Fruit fly (Drosophila melanogaster) whole organism, embryonic: ENCODE results near the gene Ugt35D1.
A peak's percentile ranks its signal among the peaks of the same experiment; 100 is the strongest.

ENCODE experiments used
- ATbp ChIP-seq: fragments of 200-800 bp; sonication (Bioruptor generic); optimal IDR thresholded peaks from 2 replicates; lab custom pipeline; 2017; ENCODE audit warnings: missing biosample characterization, mild to moderate bottlenecking, missing genetic modification characterization, missing genetic modification reagents
- CG11247 ChIP-seq: fragments of 200-800 bp; sonication (Bioruptor generic); IDR thresholded peaks from 2 replicates; pipeline ENCODE4 v1.3.6; 2022; ENCODE audit warnings: missing biosample characterization, missing genetic modification characterization
- CG11695 ChIP-seq: fragments of 200-800 bp; sonication (Bioruptor generic); IDR thresholded peaks from 3 replicates; pipeline ENCODE4 v1.3.6; 2022; ENCODE audit warnings: missing biosample characterization, missing genetic modification characterization
- CG13296 ChIP-seq: fragments of 200-800 bp; sonication (Bioruptor generic); optimal IDR thresholded peaks from 3 replicates; lab custom pipeline; 2018; ENCODE audit warnings: missing biosample characterization, mild to moderate bottlenecking, missing genetic modification characterization
- CG13775 ChIP-seq: fragments of 200-800 bp; sonication (Bioruptor generic); optimal IDR thresholded peaks from 3 replicates; lab custom pipeline; 2017; ENCODE audit warnings: missing biosample characterization, mild to moderate bottlenecking, missing genetic modification characterization
- CG1529 ChIP-seq: fragments of 200-800 bp; sonication (Bioruptor generic); optimal IDR thresholded peaks from 3 replicates; lab custom pipeline; 2018; ENCODE audit warnings: missing biosample characterization, missing genetic modification characterization
- CG16815 ChIP-seq: fragments of 200-800 bp; sonication (Bioruptor generic); optimal IDR thresholded peaks from 3 replicates; lab custom pipeline; 2017; ENCODE audit warnings: missing biosample characterization, mild to moderate bottlenecking, missing genetic modification characterization
- CG17802 ChIP-seq: fragments of 200-800 bp; sonication (Bioruptor generic); optimal IDR thresholded peaks from 2 replicates; lab custom pipeline; 2018; ENCODE audit warnings: missing biosample characterization, mild to moderate bottlenecking, missing genetic modification characterization, moderate library complexity
- CG18011 ChIP-seq: fragments of 200-800 bp; sonication (Bioruptor generic); optimal IDR thresholded peaks from 2 replicates; lab custom pipeline; 2017; ENCODE audit warnings: missing biosample characterization, missing genetic modification characterization, mild to moderate bottlenecking, moderate library complexity, missing genotype
- CG32767 ChIP-seq: fragments of 200-800 bp; sonication (Bioruptor generic); IDR thresholded peaks from 2 replicates; pipeline ENCODE4 v1.3.6; 2022; ENCODE audit warnings: missing biosample characterization, missing genetic modification characterization
- CG34376 ChIP-seq: fragments of 200-800 bp; sonication (Bioruptor generic); optimal IDR thresholded peaks from 2 replicates; lab custom pipeline; 2018; ENCODE audit warnings: missing biosample characterization, mild to moderate bottlenecking, missing genetic modification characterization
- CG4617 ChIP-seq: fragments of 200-800 bp; sonication (Bioruptor generic); optimal IDR thresholded peaks from 3 replicates; lab custom pipeline; 2016; ENCODE audit warnings: missing biosample characterization, missing genetic modification characterization, borderline replicate concordance
- CG8089 ChIP-seq: fragments of 200-800 bp; sonication (Bioruptor generic); optimal IDR thresholded peaks from 3 replicates; lab custom pipeline; 2016; ENCODE audit warnings: missing biosample characterization, missing genetic modification characterization
- CG8359 ChIP-seq: fragments of 200-800 bp; sonication (Bioruptor generic); optimal IDR thresholded peaks from 2 replicates; lab custom pipeline; 2017; ENCODE audit warnings: missing biosample characterization, mild to moderate bottlenecking, missing genetic modification characterization, borderline replicate concordance
- CG9215 ChIP-seq: fragments of 200-800 bp; sonication (Bioruptor generic); IDR thresholded peaks from 2 replicates; pipeline ENCODE4 v1.3.6; 2022; ENCODE audit warnings: missing biosample characterization, missing genetic modification characterization
- CTCF ChIP-seq: fragments of 200-800 bp; sonication (Bioruptor generic); optimal IDR thresholded peaks from 2 replicates; lab custom pipeline; 2017; ENCODE audit warnings: missing biosample characterization, mild to moderate bottlenecking, missing genetic modification characterization, moderate library complexity
- Doc2 ChIP-seq: fragments of 200-800 bp; sonication (Bioruptor generic); IDR thresholded peaks from 2 replicates; pipeline ENCODE4 v1.3.6; 2022; ENCODE audit warnings: missing biosample characterization, missing genetic modification characterization
- GATAe ChIP-seq: fragments of 200-800 bp; sonication (Bioruptor generic); conservative IDR thresholded peaks from 2 replicates; pipeline ENCODE4 v1.3.6; 2022; ENCODE audit warnings: missing biosample characterization, missing genetic modification characterization
- Gug ChIP-seq: fragments of 200-800 bp; sonication (Bioruptor generic); IDR thresholded peaks from 4 replicates; pipeline ENCODE4 v1.3.6; 2022; ENCODE audit warnings: missing biosample characterization, missing genetic modification characterization
- HLH4C ChIP-seq: fragments of 200-800 bp; sonication (Bioruptor generic); IDR thresholded peaks from 3 replicates; pipeline ENCODE4 v1.3.6; 2022; ENCODE audit warnings: missing biosample characterization, missing genetic modification characterization; ENCODE audit not compliant: partially characterized antibody
- Hmx ChIP-seq: fragments of 200-800 bp; sonication (Bioruptor generic); optimal IDR thresholded peaks from 2 replicates; lab custom pipeline; 2016; ENCODE audit warnings: missing biosample characterization, missing genetic modification characterization
- Hr78 ChIP-seq, 2 experiments: fragments of 200-800 bp in 1 of 2; fragments of >200 bp in 1 of 2; sonication (Bioruptor generic) in 1 of 2; optimal IDR thresholded peaks; 2 replicates each; lab custom pipeline; 2017 to 2019; ENCODE audit warnings: missing biosample characterization in 2 of 2, missing genetic modification characterization in 2 of 2, mild to moderate bottlenecking in 1 of 2, moderate library complexity in 1 of 2
- MBD-R2 ChIP-seq: fragments of 200-800 bp; sonication (Bioruptor generic); IDR thresholded peaks from 2 replicates; pipeline ENCODE4 v1.3.6; 2022; ENCODE audit warnings: missing biosample characterization, missing genetic modification characterization
- Myb ChIP-seq: fragments of 200-800 bp; sonication (Bioruptor generic); optimal IDR thresholded peaks from 2 replicates; lab custom pipeline; 2016; ENCODE audit warnings: missing biosample characterization, missing genetic modification characterization
- Nf-YA ChIP-seq: fragments of 200-800 bp; sonication (Bioruptor generic); IDR thresholded peaks from 2 replicates; pipeline ENCODE4 v1.3.6; 2022; ENCODE audit warnings: missing biosample characterization, missing genetic modification characterization
- Poxn ChIP-seq: fragments of 200-800 bp; sonication (Bioruptor generic); IDR thresholded peaks from 2 replicates; pipeline ENCODE4 v1.3.6; 2022; ENCODE audit warnings: missing biosample characterization, missing genetic modification characterization
- Sox102F ChIP-seq: fragments of 200-800 bp; sonication (Bioruptor generic); optimal IDR thresholded peaks from 2 replicates; lab custom pipeline; 2018; ENCODE audit warnings: missing biosample characterization, mild to moderate bottlenecking, missing genetic modification characterization, moderate library complexity
- ara ChIP-seq: fragments of 200-800 bp; sonication (Bioruptor generic); IDR thresholded peaks from 2 replicates; pipeline ENCODE4 v1.3.6; 2022; ENCODE audit warnings: missing biosample characterization, missing genetic modification characterization
- chif ChIP-seq, 2 experiments: fragments of 200-800 bp; sonication (Bioruptor generic); optimal IDR thresholded peaks; 3 replicates each; lab custom pipeline; 2016; ENCODE audit warnings: missing biosample characterization in 2 of 2, missing genetic modification characterization in 2 of 2
- chn ChIP-seq: fragments of 200-800 bp; sonication (Bioruptor generic); optimal IDR thresholded peaks from 2 replicates; lab custom pipeline; 2016; ENCODE audit warnings: missing biosample characterization, missing genetic modification characterization
- croc ChIP-seq: fragments of 200-800 bp; sonication (Bioruptor generic); conservative IDR thresholded peaks from 3 replicates; pipeline ENCODE4 v1.3.6; 2022; ENCODE audit warnings: missing biosample characterization, missing genetic modification characterization
- dati ChIP-seq: fragments of 200-800 bp; sonication (Bioruptor generic); IDR thresholded peaks from 2 replicates; pipeline ENCODE4 v1.3.6; 2022; ENCODE audit warnings: missing biosample characterization, missing genetic modification characterization
- dysf ChIP-seq: fragments of 200-800 bp; sonication (Bioruptor generic); IDR thresholded peaks from 3 replicates; pipeline ENCODE4 v1.3.6; 2022; ENCODE audit warnings: missing biosample characterization, missing genetic modification characterization
- en ChIP-seq: fragments of 200-800 bp; sonication (Bioruptor generic); optimal IDR thresholded peaks from 2 replicates; lab custom pipeline; 2016; ENCODE audit warnings: missing biosample characterization, missing genetic modification characterization
- eyg ChIP-seq: fragments of 200-800 bp; sonication (Bioruptor generic); optimal IDR thresholded peaks from 3 replicates; lab custom pipeline; 2016; ENCODE audit warnings: missing biosample characterization, missing genetic modification characterization
- gce ChIP-seq: fragments of 200-800 bp; sonication (Bioruptor generic); IDR thresholded peaks from 3 replicates; pipeline ENCODE4 v1.3.6; 2022; ENCODE audit warnings: missing biosample characterization, missing genetic modification characterization
- gem ChIP-seq: fragments of 200-800 bp; sonication (Bioruptor generic); optimal IDR thresholded peaks from 2 replicates; lab custom pipeline; 2019; ENCODE audit warnings: missing biosample characterization, mild to moderate bottlenecking, missing genetic modification characterization, moderate library complexity
- grn ChIP-seq: fragments of 200-800 bp; sonication (Bioruptor generic); optimal IDR thresholded peaks from 3 replicates; lab custom pipeline; 2017; ENCODE audit warnings: missing biosample characterization, missing genetic modification characterization
- her ChIP-seq: fragments of 200-800 bp; sonication (Bioruptor generic); optimal IDR thresholded peaks from 2 replicates; lab custom pipeline; 2016; ENCODE audit warnings: missing biosample characterization, missing genetic modification characterization
- hth ChIP-seq: fragments of >200 bp; optimal IDR thresholded peaks from 2 replicates; lab custom pipeline; 2017; ENCODE audit warnings: inconsistent platforms
- ind ChIP-seq: fragments of 200-800 bp; sonication (Bioruptor generic); optimal IDR thresholded peaks from 3 replicates; lab custom pipeline; 2016; ENCODE audit warnings: missing biosample characterization, missing genetic modification characterization
- lab ChIP-seq: fragments of 200-800 bp; sonication (Bioruptor generic); optimal IDR thresholded peaks from 3 replicates; lab custom pipeline; 2017; ENCODE audit warnings: missing biosample characterization, missing genetic modification characterization, mild to moderate bottlenecking, moderate library complexity, missing genetic modification reagents
- onecut ChIP-seq: fragments of 200-800 bp; sonication (Bioruptor generic); IDR thresholded peaks from 2 replicates; pipeline ENCODE4 v1.3.6; 2022; ENCODE audit warnings: missing biosample characterization, missing genetic modification characterization
- prd ChIP-seq, 3 experiments: fragments of >200 bp in 2 of 3; fragments of 200-800 bp in 1 of 3; sonication (Bioruptor generic) in 1 of 3; optimal IDR thresholded peaks in 2 of 3; IDR thresholded peaks in 1 of 3; 2 replicates in 2 of 3; 3 replicates in 1 of 3; pipeline versions ENCODE4 v1.3.6 to Lab custom; 2017 to 2022; ENCODE audit warnings: missing biosample characterization in 1 of 3, missing genetic modification characterization in 1 of 3
- psq ChIP-seq: fragments of 200-800 bp; sonication (Bioruptor generic); optimal IDR thresholded peaks from 2 replicates; lab custom pipeline; 2017; ENCODE audit warnings: missing biosample characterization, missing genetic modification characterization
- sima ChIP-seq: fragments of 200-800 bp; sonication (Bioruptor generic); optimal IDR thresholded peaks from 2 replicates; lab custom pipeline; 2016; ENCODE audit warnings: missing biosample characterization, missing genetic modification characterization
- slou ChIP-seq: fragments of 200-800 bp; sonication (Bioruptor generic); optimal IDR thresholded peaks from 3 replicates; lab custom pipeline; 2016; ENCODE audit warnings: missing biosample characterization, missing genetic modification characterization
- tll ChIP-seq, 2 experiments: fragments of 200-800 bp in 1 of 2; fragments of >200 bp in 1 of 2; sonication (Bioruptor generic) in 1 of 2; optimal IDR thresholded peaks; 2 replicates each; lab custom pipeline; 2017 to 2019; ENCODE audit warnings: missing biosample characterization in 2 of 2, missing genetic modification characterization in 2 of 2, mild to moderate bottlenecking in 1 of 2, moderate library complexity in 1 of 2
- twi ChIP-seq: fragments of 200-800 bp; optimal IDR thresholded peaks from 2 replicates; lab custom pipeline; 2019; ENCODE audit warnings: missing biosample characterization, mild to moderate bottlenecking, missing genetic modification characterization, moderate library complexity
- vnd ChIP-seq: fragments of 200-800 bp; sonication (Bioruptor generic); IDR thresholded peaks from 3 replicates; pipeline ENCODE4 v1.3.6; 2022; ENCODE audit warnings: missing biosample characterization, missing genetic modification characterization; ENCODE audit not compliant: partially characterized antibody
- wor ChIP-seq: fragments of 200-800 bp; sonication (Bioruptor generic); IDR thresholded peaks from 2 replicates; pipeline ENCODE4 v1.3.6; 2022; ENCODE audit warnings: missing biosample characterization, missing genetic modification characterization

Ugt35D1 gene

DNA sequence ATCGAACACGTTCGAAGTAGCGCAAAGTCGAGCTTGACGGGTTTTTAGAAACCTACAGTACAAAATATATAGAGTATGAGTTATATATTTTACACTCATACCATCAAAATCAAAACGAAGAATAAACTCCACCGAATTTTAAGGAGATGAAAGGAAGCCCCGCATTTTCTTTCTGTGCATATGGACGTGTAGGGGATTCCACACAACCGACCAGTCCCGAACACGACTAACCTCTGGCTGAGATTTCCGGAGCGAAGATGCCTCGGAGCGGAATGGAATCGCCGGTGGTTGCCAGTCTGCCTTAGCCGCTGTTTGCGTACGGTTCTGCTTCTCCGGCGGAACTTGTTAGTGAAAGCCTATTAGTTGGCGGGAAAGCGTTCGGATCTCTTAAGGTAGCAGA is 11.0 kb downstream of the Ugt35D1 start (continued):
- TF ChIP-seq twi (tag; lab: Kevin White, UChicago) = peak; percentile 86
- peak; percentile 92 for TF ChIP-seq Hmx (GFP tag; lab: Kevin White, UChicago)
- no peak for TF ChIP-seq prd (optimal IDR thresholded peaks at IDR 0.05; lab: Kevin White, UChicago)
- TF ChIP-seq prd (GFP tag; IDR thresholded peaks at IDR 0.05; lab: Robert Waterston, UW) = peak; percentile 99
- TF ChIP-seq chn = peak; percentile 97
- peak; percentile 92 for TF ChIP-seq Doc2 (GFP tag; lab: Robert Waterston, UW)
- TF ChIP-seq Myb (GFP tag; lab: Kevin White, UChicago) = peak; percentile 92
- TF ChIP-seq sima (GFP tag; lab: Kevin White, UChicago) = peak; percentile 89
- TF ChIP-seq CG13775 = peak; percentile 95
- TF ChIP-seq vnd (GFP tag; lab: Robert Waterston, UW) = no peak
- TF ChIP-seq CG32767 (GFP tag; lab: Robert Waterston, UW) = peak; percentile 94
- peak; percentile 98 for TF ChIP-seq ara (GFP tag; lab: Robert Waterston, UW)
- TF ChIP-seq Poxn (GFP tag; lab: Robert Waterston, UW) = peak; percentile 94
- peak; percentile 99 for TF ChIP-seq Gug (GFP tag; lab: Robert Waterston, UW)
- TF ChIP-seq CG13296 = peak; percentile 94
- TF ChIP-seq Sox102F (GFP tag; lab: Kevin White, UChicago) = peak; percentile 97
- peak; percentile 89 for TF ChIP-seq CG18011 (GFP tag; lab: Kevin White, UChicago)
- peak; percentile 93 for TF ChIP-seq GATAe (GFP tag; lab: Robert Waterston, UW)
- peak; percentile 81 for TF ChIP-seq CG8359 (GFP tag; lab: Kevin White, UChicago)
- peak; percentile 98 for TF ChIP-seq croc (GFP tag; lab: Robert Waterston, UW)
- TF ChIP-seq en (GFP tag; lab: Kevin White, UChicago) = peak; percentile 96
- peak; percentile 93 for TF ChIP-seq gce (GFP tag; lab: Robert Waterston, UW)
- peak; percentile 91 for TF ChIP-seq dati (GFP tag; lab: Robert Waterston, UW)
- peak; percentile 89 for TF ChIP-seq onecut (GFP tag; lab: Robert Waterston, UW)
- TF ChIP-seq chif (GFP tag; optimal IDR thresholded peaks at IDR 0.05; lab: Kevin White, UChicago) = peak; percentile 97
- no peak for TF ChIP-seq HLH4C (GFP tag; lab: Robert Waterston, UW)
- peak; percentile 97 for TF ChIP-seq CG11247 (GFP tag; lab: Robert Waterston, UW)
- TF ChIP-seq slou = peak; percentile 95
- TF ChIP-seq CG34376 (GFP tag; lab: Kevin White, UChicago) = peak; percentile 90
- peak; percentile 98 for TF ChIP-seq lab
- TF ChIP-seq CG17802 (tag; lab: Kevin White, UChicago) = peak; percentile 83
- TF ChIP-seq CG16815 (GFP tag; lab: Kevin White, UChicago) = peak; percentile 96
- peak; percentile 87 for TF ChIP-seq psq (GFP tag; lab: Kevin White, UChicago)
- peak; percentile 96 for TF ChIP-seq CG9215 (GFP tag; lab: Robert Waterston, UW)
- TF ChIP-seq Hr78 (GFP tag; optimal IDR thresholded peaks at IDR 0.05; lab: Kevin White, UChicago) = peak in 1 of 2 experiments; percentile 78
- TF ChIP-seq CG1529 (GFP tag; lab: Kevin White, UChicago) = peak; percentile 91
- peak; percentile 99 for TF ChIP-seq gem (tag; lab: Kevin White, UChicago)
- TF ChIP-seq dysf (GFP tag; lab: Robert Waterston, UW) = peak; percentile 99
- TF ChIP-seq eyg (GFP tag; lab: Kevin White, UChicago) = peak; percentile 98
- peak; percentile 95 for TF ChIP-seq wor
- peak; percentile 98 for TF ChIP-seq CG11695 (GFP tag; lab: Robert Waterston, UW)
- TF ChIP-seq hth (lab: Kevin White, UChicago) = no peak
- TF ChIP-seq her (GFP tag; lab: Kevin White, UChicago) = peak; percentile 95
- TF ChIP-seq CTCF = peak; percentile 50
- peak; percentile 90 for TF ChIP-seq CG4617 (GFP tag; lab: Kevin White, UChicago)
- peak; percentile 98 for TF ChIP-seq ind (GFP tag; lab: Kevin White, UChicago)
- TF ChIP-seq grn (GFP tag; lab: Kevin White, UChicago) = peak; percentile 70
- TF ChIP-seq Nf-YA (GFP tag; lab: Robert Waterston, UW) = peak; percentile 88
- TF ChIP-seq CG8089 (GFP tag; lab: Kevin White, UChicago) = peak; percentile 95
- peak; percentile 97 for TF ChIP-seq ATbp (GFP tag; lab: Kevin White, UChicago)
- TF ChIP-seq tll (GFP tag; optimal IDR thresholded peaks at IDR 0.05; lab: Kevin White, UChicago) = peak in 1 of 2 experiments; percentile 29
- peak; percentile 97 for TF ChIP-seq MBD-R2 (GFP tag; lab: Robert Waterston, UW)
